Fruit fly (Drosophila melanogaster) whole organism: ENCODE data around the gene Trmt61.

Source experiments
- CG8478 ChIP-seq: fragments of >200 bp; optimal IDR thresholded peaks from 2 replicates; lab custom pipeline; 2018; ENCODE audit warnings: inconsistent platforms
- Dll ChIP-seq: fragments of >200 bp; optimal IDR thresholded peaks from 2 replicates; lab custom pipeline; 2017
- EcR ChIP-seq, 2 experiments: fragments of >200 bp; optimal IDR thresholded peaks; 2 replicates each; lab custom pipeline; 2017; ENCODE audit warnings: missing biosample characterization in 2 of 2, missing genetic modification characterization in 2 of 2, missing genetic modification reagents in 2 of 2
- pan ChIP-seq: fragments of >200 bp; optimal IDR thresholded peaks from 2 replicates; lab custom pipeline; 2017
- psq ChIP-seq: fragments of >200 bp; optimal IDR thresholded peaks from 2 replicates; lab custom pipeline; 2017
- usp ChIP-seq: fragments of >200 bp; optimal IDR thresholded peaks from 2 replicates; lab custom pipeline; 2017; ENCODE audit warnings: missing biosample characterization, missing genetic modification characterization, mixed read lengths

The Trmt61 gene

dm6 chr3R:26105407-26105806 lies 46.1 kb downstream of the Trmt61 start:
- no peak for TF ChIP-seq psq (lab: Kevin White, UChicago)
- no peak for TF ChIP-seq usp (GFP tag; lab: Kevin White, UChicago)
- no peak for TF ChIP-seq CG8478 (lab: Kevin White, UChicago)
- TF ChIP-seq EcR (GFP tag; optimal IDR thresholded peaks at IDR 0.05; lab: Kevin White, UChicago): no peak
- no peak for TF ChIP-seq pan (lab: Kevin White, UChicago)
- TF ChIP-seq Dll (lab: Kevin White, UChicago): no peak

dm6 chr3R:26105924-26106494 lies 46.7 kb downstream of the Trmt61 start:
- TF ChIP-seq EcR (GFP tag; optimal IDR thresholded peaks at IDR 0.05; lab: Kevin White, UChicago): no peak
- no peak for TF ChIP-seq Dll (lab: Kevin White, UChicago)
- TF ChIP-seq CG8478 (lab: Kevin White, UChicago): no peak
- TF ChIP-seq pan (lab: Kevin White, UChicago): no peak
- no peak for TF ChIP-seq usp (GFP tag; lab: Kevin White, UChicago)
- TF ChIP-seq psq (lab: Kevin White, UChicago): no peak

- TF ChIP-seq psq (lab: Kevin White, UChicago) (no peak), EcR (GFP tag; optimal IDR thresholded peaks at IDR 0.05; lab: Kevin White, UChicago) (no peak)
Observed at dm6 chr3R:26106595-26107152, 47.4 kb downstream of the Trmt61 start, which contains the start of gene Cipc. Cipc (plus strand) TSS chr3R:26106868.

dm6 chr3R:26108424-26108823 lies 49.1 kb downstream of the Trmt61 start:
- no peak for TF ChIP-seq EcR (GFP tag; optimal IDR thresholded peaks at IDR 0.05; lab: Kevin White, UChicago)
- no peak for TF ChIP-seq psq (lab: Kevin White, UChicago)
- no peak for TF ChIP-seq pan (lab: Kevin White, UChicago)
- no peak for TF ChIP-seq usp (GFP tag; lab: Kevin White, UChicago)
- TF ChIP-seq CG8478 (lab: Kevin White, UChicago): no peak
- no peak for TF ChIP-seq Dll (lab: Kevin White, UChicago)
